Fruit fly (Drosophila melanogaster) whole organism, adult: ENCODE measurements around the gene Atg13.

ENCODE experiments used
- CG11617 ChIP-seq: fragments of 200-800 bp; sonication (Bioruptor generic); optimal IDR thresholded peaks from 2 replicates; lab custom pipeline; 2017; ENCODE audit warnings: mild to moderate bottlenecking, missing biosample characterization, missing genetic modification reagents, missing genetic modification characterization
- CG12768 ChIP-seq: fragments of 200-800 bp; sonication (Bioruptor generic); optimal IDR thresholded peaks from 2 replicates; lab custom pipeline; 2017; ENCODE audit warnings: missing biosample characterization, missing genetic modification characterization, mild to moderate bottlenecking, moderate library complexity, missing genetic modification reagents
- CG14711 ChIP-seq: fragments of 200-800 bp; sonication (Bioruptor generic); optimal IDR thresholded peaks from 2 replicates; lab custom pipeline; 2018; ENCODE audit warnings: missing biosample characterization, mild to moderate bottlenecking, missing genetic modification characterization, moderate library complexity
- cic ChIP-seq: fragments of 200-800 bp; sonication (Bioruptor generic); optimal IDR thresholded peaks from 2 replicates; lab custom pipeline; 2017; ENCODE audit warnings: missing biosample characterization, mild to moderate bottlenecking, missing genetic modification characterization, moderate library complexity
- tj ChIP-seq: fragments of 200-800 bp; sonication (Bioruptor generic); optimal IDR thresholded peaks from 3 replicates; lab custom pipeline; 2017; ENCODE audit warnings: missing biosample characterization, mild to moderate bottlenecking, missing genetic modification characterization, moderate library complexity
- toe ChIP-seq: fragments of 200-800 bp; sonication (Bioruptor generic); optimal IDR thresholded peaks from 2 replicates; lab custom pipeline; 2016; ENCODE audit warnings: missing biosample characterization, missing genetic modification characterization

DNA sequence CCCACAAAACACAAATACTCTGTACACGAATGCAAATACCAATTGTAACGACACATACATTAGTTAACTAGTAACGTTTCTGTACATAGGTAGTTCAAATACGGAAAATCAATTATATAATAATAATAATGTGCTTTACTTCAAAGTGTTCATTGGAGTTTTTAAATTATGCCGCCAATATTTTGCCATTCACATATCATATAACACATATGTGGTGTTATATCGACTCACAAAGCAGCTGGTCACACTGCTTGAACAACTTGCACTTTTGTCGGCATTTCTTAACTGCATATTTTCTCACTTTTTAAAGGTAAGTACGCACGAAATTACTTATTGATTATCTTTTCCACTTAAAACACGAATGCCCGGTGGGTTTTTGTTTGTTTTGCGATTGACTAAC is 5.4 kb upstream of the Atg13 start, which contains the start of gene DppIII:
- TF ChIP-seq CG14711 (tag; lab: Kevin White, UChicago) (no peak), CG11617 (GFP tag; lab: Kevin White, UChicago) (no peak), cic (no peak), CG12768 (GFP tag; lab: Kevin White, UChicago) (no peak), toe (no peak), tj (GFP tag; lab: Kevin White, UChicago) (no peak)
